Worm (Caenorhabditis elegans): ENCODE results near the gene dmsr-7.

The dmsr-7 gene

DNA sequence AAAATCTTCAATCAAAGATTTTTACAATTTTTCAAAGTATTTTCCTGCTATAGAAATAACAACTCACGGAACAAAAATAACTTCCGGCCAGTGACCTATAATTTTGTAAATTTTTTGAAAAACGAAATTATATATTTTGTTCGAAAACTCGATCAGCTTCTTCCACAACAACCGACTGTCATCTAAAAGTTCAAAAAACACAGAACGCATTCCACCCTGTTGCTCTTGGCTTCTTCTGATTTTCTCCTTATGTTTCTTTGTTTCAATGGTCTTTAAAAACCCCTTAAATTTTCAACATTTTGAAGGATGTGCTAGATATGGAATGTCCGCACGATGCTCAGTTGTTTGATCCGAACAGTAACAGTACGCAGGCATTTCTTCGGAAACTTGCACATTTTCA is at the start of gene dmsr-7:
TSS of gene dmsr-7 (plus strand) at position 301 of the 400 bp plus-strand sequence.
- no peak for TF ChIP-seq sea-2 (GFP tag; optimal IDR thresholded peaks at IDR 0.05)
- TF ChIP-seq unc-62 (GFP tag; optimal IDR thresholded peaks at IDR 0.05), result no peak
- TF ChIP-seq egl-27 (tag; optimal IDR thresholded peaks at IDR 0.05), result no peak
- TF ChIP-seq ceh-28 (tag; optimal IDR thresholded peaks at IDR 0.05), result no peak
- no peak for TF ChIP-seq hmg-11 (tag; optimal IDR thresholded peaks at IDR 0.05)
- TF ChIP-seq lin-15B (tag; optimal IDR thresholded peaks at IDR 0.05), result no peak
- TF ChIP-seq fos-1 (tag; optimal IDR thresholded peaks at IDR 0.05), result no peak
- TF ChIP-seq fkh-2 (tag; optimal IDR thresholded peaks at IDR 0.05), result no peak
- no peak for TF ChIP-seq fkh-10 (GFP tag; optimal IDR thresholded peaks at IDR 0.05)
- TF ChIP-seq nhr-76 (tag; optimal IDR thresholded peaks at IDR 0.05), result no peak
- TF ChIP-seq nfya-1 (tag; optimal IDR thresholded peaks at IDR 0.05; ENCODE audit: insufficient read depth), result no peak
- no peak for TF ChIP-seq mdl-1 (tag; optimal IDR thresholded peaks at IDR 0.05)
- TF ChIP-seq nhr-67 (tag; optimal IDR thresholded peaks at IDR 0.05), result no peak
- no peak for TF ChIP-seq eor-1 (tag; optimal IDR thresholded peaks at IDR 0.05)
- no peak for TF ChIP-seq skn-1 (tag; optimal IDR thresholded peaks at IDR 0.05)
- TF ChIP-seq jun-1 (tag; optimal IDR thresholded peaks at IDR 0.05), result no peak

DNA sequence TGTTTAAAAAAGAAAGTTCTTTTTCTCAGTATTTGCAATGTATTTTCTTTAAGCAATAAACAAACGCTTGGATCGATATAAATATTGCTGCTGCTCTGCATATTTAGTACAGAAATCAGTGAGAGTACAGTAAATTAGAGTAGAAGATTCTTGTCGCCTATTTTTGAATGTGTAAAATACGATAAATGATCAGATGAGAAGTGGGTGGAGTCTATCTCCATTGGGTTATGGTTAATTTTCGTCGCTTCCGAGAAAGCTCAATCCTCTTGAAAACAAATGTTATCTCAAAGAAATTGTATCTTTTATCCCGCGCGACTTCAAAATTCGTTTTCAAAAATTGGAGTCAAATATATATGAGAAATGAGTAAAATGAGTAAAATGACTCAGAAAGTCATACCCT is 46.4 kb upstream of the dmsr-7 start, which contains the start of gene nhr-216:
TSS of gene nhr-216 (minus strand) at position 101 of the 400 bp plus-strand sequence.
- TF ChIP-seq ztf-4 (tag; optimal IDR thresholded peaks at IDR 0.05) (no peak), nhr-67 (tag; optimal IDR thresholded peaks at IDR 0.05) (no peak)

DNA sequence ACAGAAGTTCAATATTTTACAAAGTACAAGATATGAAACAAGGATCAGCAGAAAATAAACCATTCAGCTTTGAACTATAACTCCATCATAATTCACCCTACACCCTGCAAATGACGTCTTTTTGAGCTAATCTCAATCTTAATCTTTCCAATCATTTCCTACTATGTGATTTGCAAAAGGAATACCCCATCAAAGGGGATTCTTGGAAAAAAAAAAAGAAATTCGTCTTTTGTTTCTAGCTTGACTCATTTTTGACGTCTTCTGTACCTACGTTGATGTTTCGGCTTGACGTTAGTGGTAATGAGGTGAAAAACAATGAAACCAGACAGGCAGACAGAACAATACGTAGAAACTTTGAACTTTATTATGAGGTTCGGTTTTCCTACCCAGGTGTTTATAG is 42.9 kb upstream of the dmsr-7 start:
- TF ChIP-seq sea-2 (GFP tag; optimal IDR thresholded peaks at IDR 0.05), result no peak
- no peak for TF ChIP-seq unc-39 (tag; optimal IDR thresholded peaks at IDR 0.05)
- TF ChIP-seq aly-2 (tag; optimal IDR thresholded peaks at IDR 0.05), result no peak
- no peak for TF ChIP-seq zag-1 (tag; optimal IDR thresholded peaks at IDR 0.05)
- TF ChIP-seq skn-1 (tag; optimal IDR thresholded peaks at IDR 0.05), result no peak
- no peak for TF ChIP-seq nfya-1 (tag; optimal IDR thresholded peaks at IDR 0.05; ENCODE audit: insufficient read depth)
- TF ChIP-seq fkh-2 (tag; optimal IDR thresholded peaks at IDR 0.05), result no peak
- TF ChIP-seq daf-12 (tag; optimal IDR thresholded peaks at IDR 0.05), result no peak
- TF ChIP-seq ceh-82 (tag; optimal IDR thresholded peaks at IDR 0.05), result no peak
- no peak for TF ChIP-seq nhr-77 (tag; optimal IDR thresholded peaks at IDR 0.05)
- no peak for TF ChIP-seq hmg-11 (tag; optimal IDR thresholded peaks at IDR 0.05)
- TF ChIP-seq mml-1 (tag; optimal IDR thresholded peaks at IDR 0.05), result no peak
- no peak for TF ChIP-seq pqm-1 (tag; optimal IDR thresholded peaks at IDR 0.05)
- no peak for TF ChIP-seq mdl-1 (tag; optimal IDR thresholded peaks at IDR 0.05)
- no peak for TF ChIP-seq snpc-4 (tag; optimal IDR thresholded peaks at IDR 0.05)
- TF ChIP-seq nhr-12 (tag; optimal IDR thresholded peaks at IDR 0.05), result no peak
- no peak for TF ChIP-seq nhr-237 (tag; optimal IDR thresholded peaks at IDR 0.05)
- TF ChIP-seq R02D3.7 (tag; optimal IDR thresholded peaks at IDR 0.05), result no peak
- TF ChIP-seq ztf-4 (tag; optimal IDR thresholded peaks at IDR 0.05), result no peak
- no peak for TF ChIP-seq nhr-43 (tag; optimal IDR thresholded peaks at IDR 0.05; ENCODE audit: poor library complexity, severe bottlenecking)

DNA sequence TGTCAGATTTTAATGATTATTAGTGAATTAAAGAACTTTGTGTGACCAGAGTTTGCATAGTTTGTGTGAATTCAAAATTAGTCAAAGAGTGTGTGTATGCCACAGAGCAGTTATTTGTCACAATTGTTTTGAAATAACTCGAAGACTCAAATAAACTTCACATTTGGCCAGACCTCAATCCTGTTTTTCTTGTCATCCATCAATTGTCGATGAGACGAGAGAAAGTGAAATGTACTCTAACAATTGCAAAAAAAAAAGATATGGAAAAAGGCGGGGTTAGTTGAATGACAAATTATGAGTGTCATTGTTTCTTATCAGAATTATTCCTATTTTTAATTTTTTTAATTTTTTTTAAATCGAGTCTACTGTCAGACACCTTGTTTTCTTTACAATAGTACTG is 40.3 kb upstream of the dmsr-7 start, which contains the start of gene T09D3.8:
TSS of gene T09D3.8 (plus strand) at position 301 of the 400 bp plus-strand sequence.
- TF ChIP-seq nhr-25 (tag; optimal IDR thresholded peaks at IDR 0.05) (no peak), lsy-12 (tag; optimal IDR thresholded peaks at IDR 0.05) (no peak), mdl-1 (tag; optimal IDR thresholded peaks at IDR 0.05) (no peak), mml-1 (tag; optimal IDR thresholded peaks at IDR 0.05) (no peak), nhr-12 (tag; optimal IDR thresholded peaks at IDR 0.05) (no peak)

DNA sequence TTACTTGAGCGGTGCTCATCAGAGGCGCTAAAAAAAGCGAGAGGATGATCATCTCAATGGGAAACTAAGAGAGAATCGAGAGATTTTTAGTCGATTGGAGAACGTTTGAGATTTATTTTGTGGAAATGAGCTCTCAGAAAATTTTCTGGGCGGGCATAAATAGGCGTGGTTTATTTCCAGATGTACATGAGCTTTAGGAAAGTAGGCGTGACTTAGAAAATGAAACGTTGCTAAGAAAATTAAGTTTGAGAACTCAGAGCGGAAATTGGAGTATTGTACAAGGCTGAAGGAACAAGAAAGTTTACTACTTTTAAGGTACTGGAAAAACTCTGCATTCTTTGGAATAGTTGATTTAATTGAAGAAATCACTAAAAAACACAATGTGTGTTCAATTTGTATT is 36.4 kb upstream of the dmsr-7 start, which contains the start of gene T09D3.9:
TSS of gene T09D3.9 (minus strand) at position 101 of the 400 bp plus-strand sequence.
- no peak for TF ChIP-seq lsy-12 (tag; optimal IDR thresholded peaks at IDR 0.05)

DNA sequence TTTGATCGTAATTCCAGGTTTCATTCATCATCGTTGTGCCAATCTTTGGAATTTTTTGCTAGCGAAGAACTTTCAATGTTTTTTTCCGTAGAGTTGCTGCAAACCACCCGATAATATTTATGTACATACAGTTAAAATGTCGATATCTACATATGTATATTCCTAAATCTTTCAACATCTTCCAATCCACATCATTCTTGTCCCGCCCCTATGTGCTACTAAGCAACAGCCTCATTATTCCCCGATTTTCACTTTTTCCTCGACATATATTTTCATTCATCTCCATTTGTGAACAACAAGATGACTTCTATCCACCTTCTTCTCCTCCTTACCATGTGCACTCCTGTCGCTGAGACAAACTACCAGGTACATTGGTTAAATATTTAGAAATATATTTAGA is 33.0 kb upstream of the dmsr-7 start, which contains the start of gene C35A11.3:
TSS of gene C35A11.3 (plus strand) at position 301 of the 400 bp plus-strand sequence.
- TF ChIP-seq ama-1 (optimal IDR thresholded peaks at IDR 0.05), result no peak
- no peak for TF ChIP-seq ceh-82 (tag; optimal IDR thresholded peaks at IDR 0.05)
- TF ChIP-seq aly-2 (tag; optimal IDR thresholded peaks at IDR 0.05), result no peak
- no peak for TF ChIP-seq mml-1 (tag; optimal IDR thresholded peaks at IDR 0.05)
- TF ChIP-seq lin-39 (tag; optimal IDR thresholded peaks at IDR 0.05), result no peak
